Worm (Caenorhabditis elegans) whole organism, late embryonic: ENCODE results near the gene fbxa-133.

Experiments used
- K09A11.1 ChIP-seq: sonication (generic microtip); optimal IDR thresholded peaks from 2 replicates; lab custom pipeline; 2017; ENCODE audit warnings: antibody characterized with exemption, mild to moderate bottlenecking, missing genetic modification characterization, missing compliant biosample characterization; ENCODE audit not compliant: insufficient read depth
- che-1 ChIP-seq: sonication (generic microtip); optimal IDR thresholded peaks from 2 replicates; lab custom pipeline; 2016; ENCODE audit warnings: mild to moderate bottlenecking, missing genetic modification characterization, missing compliant biosample characterization
- nhr-232 ChIP-seq: sonication (generic microtip); optimal IDR thresholded peaks from 2 replicates; lab custom pipeline; 2016; ENCODE audit warnings: missing genetic modification characterization, missing compliant biosample characterization
- unc-55 ChIP-seq: sonication (generic microtip); optimal IDR thresholded peaks from 2 replicates; lab custom pipeline; 2017; ENCODE audit warnings: missing biosample characterization, missing genetic modification reagents, missing genetic modification characterization

ce11 chrV:17595691-17596090 is 11.1 kb downstream of the fbxa-133 start:
- TF ChIP-seq unc-55 (GFP tag; lab: Kevin White, UChicago) (no peak), che-1 (no peak), nhr-232 (tag; lab: Kevin White, UChicago) (no peak), K09A11.1 (tag; lab: Kevin White, UChicago) (no peak)
